Fruit fly (Drosophila melanogaster): Measurements from ENCODE around the gene CG15760.

Gene CG15760

dm6 chrX:13630290-13630900 is 39.1 kb upstream of the CG15760 start (continued):
- TF ChIP-seq CG16779 (tag; optimal IDR thresholded peaks at IDR 0.05), result no peak
- TF ChIP-seq CG7368 (GFP tag; optimal IDR thresholded peaks at IDR 0.05), result no peak
- peak; percentile 3 for TF ChIP-seq vri (GFP tag; optimal IDR thresholded peaks at IDR 0.05)
- peak; percentile 23 for TF ChIP-seq Smox (GFP tag; optimal IDR thresholded peaks at IDR 0.05)
- no peak for TF ChIP-seq salr (GFP tag; optimal IDR thresholded peaks at IDR 0.05)
- no peak for TF ChIP-seq ss (GFP tag; optimal IDR thresholded peaks at IDR 0.05)
- TF ChIP-seq Sox14 (GFP tag; optimal IDR thresholded peaks at IDR 0.05), result peak; percentile 30
- no peak for TF ChIP-seq CG6276 (GFP tag; optimal IDR thresholded peaks at IDR 0.05)
- peak; percentile 62 for TF ChIP-seq CG31627 (GFP tag; optimal IDR thresholded peaks at IDR 0.05)
- peak; percentile 46 for TF ChIP-seq CG3919 (GFP tag; optimal IDR thresholded peaks at IDR 0.05)
- TF ChIP-seq fd85E (GFP tag; optimal IDR thresholded peaks at IDR 0.05), result no peak
- TF ChIP-seq Ets21C (GFP tag; optimal IDR thresholded peaks at IDR 0.05), result peak; percentile 36
- TF ChIP-seq CG6854 (GFP tag; optimal IDR thresholded peaks at IDR 0.05), result no peak
- TF ChIP-seq Ets96B (tag; optimal IDR thresholded peaks at IDR 0.05), result no peak
- peak; percentile 54 for TF ChIP-seq pdm3 (GFP tag; optimal IDR thresholded peaks at IDR 0.05)
- peak; percentile 78 for TF ChIP-seq Eip78C (GFP tag)
- no peak for TF ChIP-seq dac (GFP tag; optimal IDR thresholded peaks at IDR 0.05)
- no peak for TF ChIP-seq Lpt (GFP tag; optimal IDR thresholded peaks at IDR 0.05)
- TF ChIP-seq CG11294 (GFP tag; IDR thresholded peaks at IDR 0.05), result no peak
- TF ChIP-seq CG11762 (GFP tag; optimal IDR thresholded peaks at IDR 0.05; ENCODE audit: insufficient read depth), result peak; percentile 2
- no peak for TF ChIP-seq CG3032 (tag; optimal IDR thresholded peaks at IDR 0.05)
- TF ChIP-seq Eip93F (GFP tag; optimal IDR thresholded peaks at IDR 0.05), result no peak
- peak; percentile 10 for TF ChIP-seq net (GFP tag; optimal IDR thresholded peaks at IDR 0.05)
- no peak for TF ChIP-seq CG9139 (GFP tag; optimal IDR thresholded peaks at IDR 0.05)
- peak; percentile 52 for TF ChIP-seq eg (GFP tag; IDR thresholded peaks at IDR 0.05)
- TF ChIP-seq Gug (GFP tag; IDR thresholded peaks at IDR 0.05), result no peak
- peak; percentile 62 for TF ChIP-seq lz (GFP tag; optimal IDR thresholded peaks at IDR 0.05)

dm6 chrX:13632606-13633005 is 36.9 kb upstream of the CG15760 start:
- TF ChIP-seq fkh (GFP tag; optimal IDR thresholded peaks at IDR 0.05) (peak; percentile 78), CG16779 (tag; optimal IDR thresholded peaks at IDR 0.05) (no peak)

dm6 chrX:13633298-13633891 is 36.1 kb upstream of the CG15760 start:
- TF ChIP-seq CG7368 (GFP tag; optimal IDR thresholded peaks at IDR 0.05), result no peak
- TF ChIP-seq fkh (GFP tag; optimal IDR thresholded peaks at IDR 0.05), result peak; percentile 35
- TF ChIP-seq Ets96B (tag; optimal IDR thresholded peaks at IDR 0.05), result no peak
- no peak for TF ChIP-seq Sox102F (GFP tag; optimal IDR thresholded peaks at IDR 0.05)

DNA sequence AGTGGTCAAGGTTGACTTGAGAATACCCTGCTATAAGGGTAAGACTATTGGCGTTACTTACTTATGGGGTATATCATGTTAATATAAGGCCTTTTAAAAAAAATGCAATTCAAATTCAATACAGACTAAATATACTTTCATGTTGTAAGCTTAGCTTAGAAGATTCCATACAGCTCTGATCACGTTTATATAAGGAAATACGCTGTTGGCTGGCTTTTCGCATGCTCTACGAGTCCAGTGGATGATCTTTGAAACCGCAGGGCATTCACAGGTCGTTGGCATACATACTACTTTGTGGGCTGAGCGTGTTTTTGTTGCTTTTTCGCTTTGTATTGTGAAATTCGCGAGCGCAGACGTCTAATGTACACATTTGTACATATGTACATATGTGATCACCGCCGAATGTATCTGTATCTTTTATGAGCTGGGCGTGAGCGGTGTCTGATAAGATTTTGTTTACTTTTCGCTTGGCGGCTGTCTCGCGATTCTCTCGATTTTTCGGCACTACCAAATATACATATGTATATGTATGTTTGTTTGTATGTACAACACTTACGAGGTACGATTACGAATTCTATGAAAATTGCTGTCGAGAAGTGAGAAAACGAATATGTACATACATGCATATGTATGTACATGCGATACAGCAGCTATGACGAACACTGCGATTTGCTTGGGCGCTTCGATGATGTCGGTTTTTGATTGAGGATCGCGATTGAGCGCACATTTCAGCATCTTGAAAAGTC is 35.1 kb upstream of the CG15760 start:
- TF ChIP-seq Eip93F (GFP tag; optimal IDR thresholded peaks at IDR 0.05) (no peak), lz (GFP tag; optimal IDR thresholded peaks at IDR 0.05) (peak; percentile 39), dac (GFP tag; optimal IDR thresholded peaks at IDR 0.05) (no peak), CG10631 (GFP tag; optimal IDR thresholded peaks at IDR 0.05) (no peak), fd85E (GFP tag; optimal IDR thresholded peaks at IDR 0.05) (no peak), pdm3 (GFP tag; optimal IDR thresholded peaks at IDR 0.05) (peak; percentile 46), CG1621 (tag; optimal IDR thresholded peaks at IDR 0.05) (no peak), Hr38 (GFP tag; optimal IDR thresholded peaks at IDR 0.05) (no peak), Met (GFP tag; optimal IDR thresholded peaks at IDR 0.05) (peak; percentile 70), dsx (GFP tag; optimal IDR thresholded peaks at IDR 0.05; ENCODE audit: poor library complexity, severe bottlenecking) (peak; percentile 17), Lpt (GFP tag; optimal IDR thresholded peaks at IDR 0.05) (no peak), salr (GFP tag; optimal IDR thresholded peaks at IDR 0.05) (peak in 1 of 2 experiments; percentile 33), Eip75B (GFP tag; optimal IDR thresholded peaks at IDR 0.05) (peak; percentile 47), CG3032 (tag; optimal IDR thresholded peaks at IDR 0.05) (no peak), cyc (GFP tag; optimal IDR thresholded peaks at IDR 0.05) (peak; percentile 46), acj6 (GFP tag; optimal IDR thresholded peaks at IDR 0.05) (peak; percentile 14), esn (GFP tag; optimal IDR thresholded peaks at IDR 0.05) (peak; percentile 54), Blimp-1 (GFP tag; optimal IDR thresholded peaks at IDR 0.05) (peak; percentile 4), ss (GFP tag; optimal IDR thresholded peaks at IDR 0.05) (no peak), CG6808 (GFP tag; optimal IDR thresholded peaks at IDR 0.05) (no peak), Sox15 (GFP tag; optimal IDR thresholded peaks at IDR 0.05) (peak; percentile 16), CG32006 (GFP tag; optimal IDR thresholded peaks at IDR 0.05) (peak; percentile 50)

Data from whole organism, prepupa.